Worm (Caenorhabditis elegans) whole organism, L2 larva: ENCODE measurements around the gene clec-122.

Experiments
- aly-2 ChIP-seq: fragments of 150-350 bp; optimal IDR thresholded peaks from 2 replicates; lab custom pipeline; 2014; ENCODE audit warnings: missing biosample characterization, missing genetic modification characterization
- ceh-16 ChIP-seq: fragments of 150-350 bp; optimal IDR thresholded peaks from 2 replicates; lab custom pipeline; 2014; ENCODE audit warnings: missing biosample characterization, missing genetic modification characterization
- egl-27 ChIP-seq: sonication (generic microtip); optimal IDR thresholded peaks from 3 replicates; lab custom pipeline; 2017; ENCODE audit warnings: missing biosample characterization, missing genetic modification reagents, missing genetic modification characterization
- elt-3 ChIP-seq: sonication (generic microtip); optimal IDR thresholded peaks from 2 replicates; lab custom pipeline; 2017; ENCODE audit warnings: missing biosample characterization, missing genetic modification characterization
- lin-11 ChIP-seq: fragments of 150-350 bp; sonication (generic microtip); optimal IDR thresholded peaks from 2 replicates; lab custom pipeline; 2014; ENCODE audit warnings: missing biosample characterization, missing genetic modification characterization, inconsistent platforms, mixed read lengths
- lin-39 ChIP-seq: fragments of 150-350 bp; optimal IDR thresholded peaks from 2 replicates; lab custom pipeline; 2014; ENCODE audit warnings: missing biosample characterization, missing genetic modification reagents, missing genetic modification characterization
- lsy-2 ChIP-seq, 2 experiments: fragments of 150-350 bp in 1 of 2; sonication (generic microtip) in 1 of 2; optimal IDR thresholded peaks; 2 replicates each; lab custom pipeline; 2014 to 2017; ENCODE audit warnings: missing biosample characterization in 2 of 2, missing genetic modification characterization in 2 of 2
- mdl-1 ChIP-seq, 2 experiments: fragments of 150-350 bp in 1 of 2; sonication (generic microtip) in 1 of 2; optimal IDR thresholded peaks; 2 replicates each; lab custom pipeline; 2017; ENCODE audit warnings: missing biosample characterization in 2 of 2, missing genetic modification characterization in 2 of 2
- nhr-11 ChIP-seq: fragments of 150-350 bp; optimal IDR thresholded peaks from 2 replicates; lab custom pipeline; 2014; ENCODE audit warnings: missing biosample characterization, missing genetic modification characterization
- nhr-237 ChIP-seq: fragments of 150-350 bp; optimal IDR thresholded peaks from 2 replicates; lab custom pipeline; 2014; ENCODE audit warnings: missing biosample characterization, missing genetic modification characterization
- skn-1 ChIP-seq: sonication (generic microtip); optimal IDR thresholded peaks from 2 replicates; lab custom pipeline; 2017; ENCODE audit warnings: missing biosample characterization, missing genetic modification characterization
- snpc-4 ChIP-seq: fragments of 150-350 bp; optimal IDR thresholded peaks from 2 replicates; lab custom pipeline; 2014; ENCODE audit warnings: missing biosample characterization, missing genetic modification characterization
- unc-55 ChIP-seq: fragments of 150-350 bp; sonication (generic microtip); optimal IDR thresholded peaks from 3 replicates; lab custom pipeline; 2014; ENCODE audit warnings: missing biosample characterization, missing genetic modification reagents, missing genetic modification characterization
- zag-1 ChIP-seq: fragments of 150-350 bp; optimal IDR thresholded peaks from 2 replicates; lab custom pipeline; 2014; ENCODE audit warnings: missing biosample characterization, missing genetic modification characterization

ce11 chrII:3060782-3061181, 45.1 kb upstream of the clec-122 start, which contains the start of gene Y25C1A.6:
- TF ChIP-seq aly-2 (no peak), egl-27 (tag; lab: Kevin White, UChicago) (no peak), ceh-16 (tag; lab: Kevin White, UChicago) (no peak), zag-1 (tag; lab: Kevin White, UChicago) (no peak), mdl-1 (tag; optimal IDR thresholded peaks at IDR 0.05; lab: Kevin White, UChicago) (no peak), lin-11 (no peak), lsy-2 (tag; optimal IDR thresholded peaks at IDR 0.05; lab: Kevin White, UChicago) (no peak), unc-55 (GFP tag; lab: Kevin White, UChicago) (no peak), nhr-11 (no peak), lin-39 (tag; lab: Kevin White, UChicago) (no peak), skn-1 (no peak), elt-3 (no peak), nhr-237 (tag; lab: Kevin White, UChicago) (no peak), snpc-4 (tag; lab: Kevin White, UChicago) (no peak)
